Fruit fly (Drosophila melanogaster): Measurements from ENCODE around the gene Tsf1.

- TF ChIP-seq N (GFP tag; optimal IDR thresholded peaks at IDR 0.05) (no peak), ey (GFP tag; optimal IDR thresholded peaks at IDR 0.05) (no peak), lola (GFP tag; optimal IDR thresholded peaks at IDR 0.05) (no peak), pan (optimal IDR thresholded peaks at IDR 0.05) (no peak), Hr78 (GFP tag; optimal IDR thresholded peaks at IDR 0.05) (no peak), dl (GFP tag; optimal IDR thresholded peaks at IDR 0.05; ENCODE audit: insufficient read depth in 1 of 2, partially characterized antibody in 2 of 2) (no peak), woc (GFP tag; optimal IDR thresholded peaks at IDR 0.05) (no peak), usp (GFP tag; optimal IDR thresholded peaks at IDR 0.05) (no peak), psq (GFP tag; optimal IDR thresholded peaks at IDR 0.05) (no peak), Rel (GFP tag; optimal IDR thresholded peaks at IDR 0.05) (no peak), Rel (tag; optimal IDR thresholded peaks at IDR 0.05) (peak; percentile 40)
These were observed 8.3 kb downstream of the Tsf1 start for dm6 chrX:18395157-18395556.

Data from whole organism, wandering third instar larva.